Worm (Caenorhabditis elegans): ENCODE measurements around the gene F19C7.2.

F19C7.2 gene

ce11 chrIV:4623852-4624251 is 24.1 kb downstream of the F19C7.2 start:
- TF ChIP-seq B0310.2 (tag; optimal IDR thresholded peaks at IDR 0.05), result no peak
- TF ChIP-seq pes-1 (GFP tag; IDR thresholded peaks at IDR 0.05), result no peak
- TF ChIP-seq tbx-37 (GFP tag; conservative IDR thresholded peaks at IDR 0.05), result no peak
- TF ChIP-seq flt-1 (GFP tag; IDR thresholded peaks at IDR 0.05), result no peak
- TF ChIP-seq aly-1 (tag; optimal IDR thresholded peaks at IDR 0.05), result no peak

DNA sequence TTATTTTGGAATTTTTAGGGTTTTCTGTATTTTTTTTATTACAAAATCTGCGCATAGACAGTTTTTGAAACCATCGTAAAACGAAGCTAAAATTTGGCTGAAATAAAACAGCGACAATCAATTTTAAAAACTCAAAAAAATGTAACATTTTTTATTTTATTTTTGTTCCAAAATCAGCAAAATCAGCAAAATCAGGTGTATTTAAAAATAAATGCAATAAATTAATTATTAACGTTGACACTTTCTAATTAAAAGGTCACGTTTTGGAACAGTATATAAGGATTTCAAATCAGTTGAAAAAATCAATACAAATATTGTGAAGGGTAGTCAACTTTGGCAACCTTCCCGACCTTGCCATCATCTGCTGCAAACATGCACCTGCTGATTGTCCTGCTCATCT is 33.6 kb downstream of the F19C7.2 start, which contains the start of gene R105.1:
Gene R105.1, plus strand, starts transcription at position 301 of the 400 bp plus-strand sequence.
- no peak for TF ChIP-seq ama-1 (optimal IDR thresholded peaks at IDR 0.05)
- TF ChIP-seq pes-1 (GFP tag; IDR thresholded peaks at IDR 0.05), result no peak
- TF ChIP-seq tbx-11 (GFP tag; IDR thresholded peaks at IDR 0.05), result no peak
- no peak for TF ChIP-seq sea-1 (GFP tag; conservative IDR thresholded peaks at IDR 0.05)
- TF ChIP-seq F13C5.2 (tag; optimal IDR thresholded peaks at IDR 0.05), result no peak
- TF ChIP-seq ceh-36 (tag; optimal IDR thresholded peaks at IDR 0.05), result no peak
- TF ChIP-seq hmbx-1 (tag; optimal IDR thresholded peaks at IDR 0.05), result no peak
- TF ChIP-seq B0310.2 (tag; optimal IDR thresholded peaks at IDR 0.05), result no peak
- TF ChIP-seq hnd-1 (tag; optimal IDR thresholded peaks at IDR 0.05), result no peak
- TF ChIP-seq aly-1 (tag; optimal IDR thresholded peaks at IDR 0.05), result no peak
- TF ChIP-seq hmg-4 (GFP tag; optimal IDR thresholded peaks at IDR 0.05), result no peak
- TF ChIP-seq tbx-37 (GFP tag; conservative IDR thresholded peaks at IDR 0.05), result no peak
- no peak for TF ChIP-seq ets-7 (tag; optimal IDR thresholded peaks at IDR 0.05)
- no peak for TF ChIP-seq flt-1 (GFP tag; IDR thresholded peaks at IDR 0.05)
- no peak for TF ChIP-seq scrt-1 (GFP tag; IDR thresholded peaks at IDR 0.05)
- TF ChIP-seq ceh-13 (GFP tag; optimal IDR thresholded peaks at IDR 0.05), result no peak
- no peak for TF ChIP-seq tra-4 (tag; optimal IDR thresholded peaks at IDR 0.05)

- no peak for TF ChIP-seq ama-1 (optimal IDR thresholded peaks at IDR 0.05)
- no peak for TF ChIP-seq sea-1 (GFP tag; conservative IDR thresholded peaks at IDR 0.05)
- no peak for TF ChIP-seq ceh-36 (tag; optimal IDR thresholded peaks at IDR 0.05)
- TF ChIP-seq tbx-11 (GFP tag; IDR thresholded peaks at IDR 0.05), result no peak
- TF ChIP-seq F13C5.2 (tag; optimal IDR thresholded peaks at IDR 0.05), result no peak
- TF ChIP-seq tbx-37 (GFP tag; conservative IDR thresholded peaks at IDR 0.05), result no peak
- no peak for TF ChIP-seq ets-7 (tag; optimal IDR thresholded peaks at IDR 0.05)
- TF ChIP-seq flt-1 (GFP tag; IDR thresholded peaks at IDR 0.05), result no peak
- TF ChIP-seq tra-4 (tag; optimal IDR thresholded peaks at IDR 0.05), result no peak
- TF ChIP-seq ceh-13 (GFP tag; optimal IDR thresholded peaks at IDR 0.05), result no peak
- TF ChIP-seq hmbx-1 (tag; optimal IDR thresholded peaks at IDR 0.05), result no peak
- TF ChIP-seq aly-1 (tag; optimal IDR thresholded peaks at IDR 0.05), result no peak
- TF ChIP-seq hnd-1 (tag; optimal IDR thresholded peaks at IDR 0.05), result no peak
Measured at ce11 chrIV:4636001-4636400, 36.2 kb downstream of the F19C7.2 start, which contains the start of gene R105.5. Gene R105.5, plus strand, starts transcription at chrIV:4636301.

DNA sequence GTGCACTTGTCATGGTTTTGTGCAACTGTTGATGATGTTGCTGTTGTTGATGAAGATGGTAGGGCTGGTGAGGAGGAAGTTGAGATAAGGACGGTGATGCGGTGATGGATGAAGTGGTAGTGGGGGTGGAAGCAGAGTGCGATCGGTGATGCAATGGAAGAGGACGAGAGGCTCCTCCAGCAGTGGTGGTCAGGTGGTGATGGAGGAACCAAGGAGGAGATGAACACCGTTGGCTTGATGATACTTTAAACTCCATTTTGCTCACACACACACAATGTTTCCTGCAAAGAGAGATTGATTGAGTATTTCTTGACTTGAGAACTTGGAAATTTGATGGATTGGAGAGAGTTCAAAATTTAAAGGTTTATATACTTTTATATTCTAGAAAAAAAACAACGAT is 38.1 kb downstream of the F19C7.2 start, which contains the start of gene F19C7.8:
Gene F19C7.8, minus strand, starts transcription at position 256 of the 400 bp plus-strand sequence.
- no peak for TF ChIP-seq ceh-36 (tag; optimal IDR thresholded peaks at IDR 0.05)
- TF ChIP-seq aly-1 (tag; optimal IDR thresholded peaks at IDR 0.05), result no peak
- no peak for TF ChIP-seq hmbx-1 (tag; optimal IDR thresholded peaks at IDR 0.05)
- no peak for TF ChIP-seq F13C5.2 (tag; optimal IDR thresholded peaks at IDR 0.05)
- no peak for TF ChIP-seq pes-1 (GFP tag; IDR thresholded peaks at IDR 0.05)

ce11 chrIV:4639352-4639751 is 39.6 kb downstream of the F19C7.2 start:
- TF ChIP-seq tbx-37 (GFP tag; conservative IDR thresholded peaks at IDR 0.05) (no peak), scrt-1 (GFP tag; IDR thresholded peaks at IDR 0.05) (no peak), tra-4 (tag; optimal IDR thresholded peaks at IDR 0.05) (no peak)

DNA sequence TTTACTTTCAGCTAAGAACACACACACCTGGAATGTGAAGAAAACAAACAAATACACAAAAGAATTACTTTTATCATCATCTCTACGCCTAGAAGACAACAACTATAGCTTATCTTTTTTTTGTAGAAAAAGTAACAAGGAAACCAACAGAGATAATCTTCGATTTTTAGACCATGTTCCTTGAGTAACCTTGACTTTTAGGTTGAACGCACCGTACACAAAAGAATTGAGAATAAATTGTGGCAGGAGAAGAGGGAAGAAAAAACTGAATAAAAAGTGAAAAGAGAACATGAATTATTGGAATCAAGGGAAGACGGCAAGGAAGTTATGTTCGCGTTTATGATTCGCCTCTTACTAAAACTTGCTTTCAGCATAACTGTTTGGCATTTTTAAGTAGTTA is 41.2 kb downstream of the F19C7.2 start:
- no peak for TF ChIP-seq ama-1 (optimal IDR thresholded peaks at IDR 0.05)
- no peak for TF ChIP-seq hnd-1 (tag; optimal IDR thresholded peaks at IDR 0.05)
- no peak for TF ChIP-seq ets-7 (tag; optimal IDR thresholded peaks at IDR 0.05)
- no peak for TF ChIP-seq pes-1 (GFP tag; IDR thresholded peaks at IDR 0.05)
- TF ChIP-seq sea-1 (GFP tag; conservative IDR thresholded peaks at IDR 0.05), result no peak
- no peak for TF ChIP-seq ceh-13 (GFP tag; optimal IDR thresholded peaks at IDR 0.05)
- TF ChIP-seq tbx-37 (GFP tag; conservative IDR thresholded peaks at IDR 0.05), result no peak
- no peak for TF ChIP-seq tra-4 (tag; optimal IDR thresholded peaks at IDR 0.05)
- no peak for TF ChIP-seq tbx-11 (GFP tag; IDR thresholded peaks at IDR 0.05)
- TF ChIP-seq flt-1 (GFP tag; IDR thresholded peaks at IDR 0.05), result no peak
- no peak for TF ChIP-seq F13C5.2 (tag; optimal IDR thresholded peaks at IDR 0.05)
- no peak for TF ChIP-seq B0310.2 (tag; optimal IDR thresholded peaks at IDR 0.05)

DNA sequence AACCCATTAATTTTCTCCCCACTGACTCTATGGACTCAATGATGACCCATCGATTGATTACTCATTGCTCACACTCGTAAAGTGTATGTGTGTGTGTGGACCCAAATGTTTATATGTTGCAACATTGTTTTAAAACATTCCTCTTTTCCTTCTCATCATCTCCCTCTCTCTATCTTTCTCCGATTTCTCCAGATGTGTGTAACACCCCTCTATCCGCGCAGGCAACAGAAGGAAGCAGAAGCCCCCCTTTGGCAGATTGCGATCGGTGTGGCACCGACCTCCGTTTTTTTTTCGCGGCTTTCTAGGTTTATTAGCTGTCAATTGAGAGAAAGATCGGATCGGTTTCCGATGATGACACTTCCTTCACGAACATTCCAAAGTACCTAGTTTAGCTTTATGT is 43.8 kb downstream of the F19C7.2 start:
- TF ChIP-seq flt-1 (GFP tag; IDR thresholded peaks at IDR 0.05), result 0 out of 2 replicates have a peak, but pooled peaks have one; percentile 21
- no peak for TF ChIP-seq ceh-36 (tag; optimal IDR thresholded peaks at IDR 0.05)

- no peak for TF ChIP-seq tbx-37 (GFP tag; conservative IDR thresholded peaks at IDR 0.05)
- no peak for TF ChIP-seq F13C5.2 (tag; optimal IDR thresholded peaks at IDR 0.05)
- no peak for TF ChIP-seq sea-1 (GFP tag; conservative IDR thresholded peaks at IDR 0.05)
- no peak for TF ChIP-seq ceh-36 (tag; optimal IDR thresholded peaks at IDR 0.05)
- no peak for TF ChIP-seq flt-1 (GFP tag; IDR thresholded peaks at IDR 0.05)
- no peak for TF ChIP-seq hmbx-1 (tag; optimal IDR thresholded peaks at IDR 0.05)
- TF ChIP-seq tbx-11 (GFP tag; IDR thresholded peaks at IDR 0.05), result no peak
- TF ChIP-seq ceh-13 (GFP tag; optimal IDR thresholded peaks at IDR 0.05), result no peak
- no peak for TF ChIP-seq hmg-4 (GFP tag; optimal IDR thresholded peaks at IDR 0.05)
- no peak for TF ChIP-seq ets-7 (tag; optimal IDR thresholded peaks at IDR 0.05)
- no peak for TF ChIP-seq B0310.2 (tag; optimal IDR thresholded peaks at IDR 0.05)
Measured at ce11 chrIV:4645243-4645642, 45.5 kb downstream of the F19C7.2 start.

ce11 chrIV:4647385-4647784 is 47.6 kb downstream of the F19C7.2 start, which contains the start of gene F29B9.8:
Gene F29B9.8, plus strand, starts transcription at chrIV:4647685.
- TF ChIP-seq aly-1 (tag; optimal IDR thresholded peaks at IDR 0.05), result no peak
- TF ChIP-seq tbx-11 (GFP tag; IDR thresholded peaks at IDR 0.05), result no peak
- no peak for TF ChIP-seq sea-1 (GFP tag; conservative IDR thresholded peaks at IDR 0.05)
